Fruit fly (Drosophila melanogaster): ENCODE data around the gene CG42446.

The CG42446 gene

dm6 chr3R:16403023-16403733, 43.3 kb upstream of the CG42446 start, which contains the start of gene ss (continued):
- no peak for TF ChIP-seq chif (GFP tag; optimal IDR thresholded peaks at IDR 0.05)
- no peak for TF ChIP-seq Stat92E (GFP tag; optimal IDR thresholded peaks at IDR 0.05)
- TF ChIP-seq hkb (optimal IDR thresholded peaks at IDR 0.05) = no peak
- no peak for TF ChIP-seq hkb (GFP tag; IDR thresholded peaks at IDR 0.05)
- TF ChIP-seq dm (GFP tag; optimal IDR thresholded peaks at IDR 0.05) = peak; percentile 6
- no peak for TF ChIP-seq luna (GFP tag; optimal IDR thresholded peaks at IDR 0.05)
- TF ChIP-seq CG6854 (GFP tag; optimal IDR thresholded peaks at IDR 0.05) = no peak
- no peak for TF ChIP-seq CG4820 (GFP tag; optimal IDR thresholded peaks at IDR 0.05)
- TF ChIP-seq kni (GFP tag; optimal IDR thresholded peaks at IDR 0.05) = peak; percentile 26
- no peak for TF ChIP-seq btn (GFP tag; optimal IDR thresholded peaks at IDR 0.05)
- no peak for TF ChIP-seq CG8359 (GFP tag; optimal IDR thresholded peaks at IDR 0.05; ENCODE audit: borderline replicate concordance)
- no peak for TF ChIP-seq CG31388 (GFP tag; optimal IDR thresholded peaks at IDR 0.05)
- no peak for TF ChIP-seq chn (GFP tag; optimal IDR thresholded peaks at IDR 0.05)
- TF ChIP-seq Oaz (GFP tag; IDR thresholded peaks at IDR 0.05) = no peak
- TF ChIP-seq z (GFP tag; IDR thresholded peaks at IDR 0.05) = no peak
- TF ChIP-seq lilli (GFP tag; optimal IDR thresholded peaks at IDR 0.05) = no peak
- TF ChIP-seq CG31224 (GFP tag; IDR thresholded peaks at IDR 0.05) = no peak
- TF ChIP-seq fd96Cb (tag; optimal IDR thresholded peaks at IDR 0.05) = no peak
- no peak for TF ChIP-seq D (optimal IDR thresholded peaks at IDR 0.05)
- no peak for TF ChIP-seq D (GFP tag; optimal IDR thresholded peaks at IDR 0.05)
- TF ChIP-seq HmgZ (tag; optimal IDR thresholded peaks at IDR 0.05) = no peak
- TF ChIP-seq CG10147 (GFP tag; optimal IDR thresholded peaks at IDR 0.05) = no peak
- no peak for TF ChIP-seq Dek (tag; optimal IDR thresholded peaks at IDR 0.05)
- no peak for TF ChIP-seq zen2 (GFP tag; IDR thresholded peaks at IDR 0.05; ENCODE audit: partially characterized antibody)
- no peak for TF ChIP-seq HHEX (GFP tag; optimal IDR thresholded peaks at IDR 0.05)
- TF ChIP-seq grn (GFP tag; optimal IDR thresholded peaks at IDR 0.05) = no peak
- no peak for TF ChIP-seq Sry-δ (GFP tag; optimal IDR thresholded peaks at IDR 0.05)
- TF ChIP-seq CG10565 (GFP tag; optimal IDR thresholded peaks at IDR 0.05) = no peak
- no peak for TF ChIP-seq CG7357 (GFP tag; IDR thresholded peaks at IDR 0.05)
- peak; percentile 67 for TF ChIP-seq Jarid2 (GFP tag; optimal IDR thresholded peaks at IDR 0.05)
- TF ChIP-seq hb (GFP tag; IDR thresholded peaks at IDR 0.05; ENCODE audit: partially characterized antibody) = no peak
- no peak for TF ChIP-seq bsh (GFP tag; optimal IDR thresholded peaks at IDR 0.05)
- no peak for TF ChIP-seq Six4 (GFP tag; optimal IDR thresholded peaks at IDR 0.05)
- no peak for TF ChIP-seq CG10431 (GFP tag; optimal IDR thresholded peaks at IDR 0.05)
- TF ChIP-seq CG17186 (GFP tag; optimal IDR thresholded peaks at IDR 0.05) = no peak
- TF ChIP-seq CG3726 (GFP tag; IDR thresholded peaks at IDR 0.05) = no peak
- no peak for TF ChIP-seq Poxn (GFP tag; IDR thresholded peaks at IDR 0.05)
- TF ChIP-seq CG5245 (GFP tag; optimal IDR thresholded peaks at IDR 0.05) = no peak
- 0 out of 4 replicates have a peak, but pooled peaks have one; percentile 48 for TF ChIP-seq chinmo (GFP tag; IDR thresholded peaks at IDR 0.05; ENCODE audit: partially characterized antibody)
- no peak for TF ChIP-seq scrt (GFP tag; optimal IDR thresholded peaks at IDR 0.05)
- no peak for TF ChIP-seq Eip74EF (GFP tag; optimal IDR thresholded peaks at IDR 0.05)
- no peak for TF ChIP-seq CTCF (GFP tag; optimal IDR thresholded peaks at IDR 0.05)
- no peak for TF ChIP-seq cad (GFP tag; optimal IDR thresholded peaks at IDR 0.05)
- TF ChIP-seq B-H2 (GFP tag; optimal IDR thresholded peaks at IDR 0.05) = no peak
- TF ChIP-seq repo (GFP tag; optimal IDR thresholded peaks at IDR 0.05) = no peak
- no peak for TF ChIP-seq dysf (GFP tag; IDR thresholded peaks at IDR 0.05)
- no peak for TF ChIP-seq CG17359 (tag; optimal IDR thresholded peaks at IDR 0.05)
- no peak for TF ChIP-seq CG4424 (GFP tag; optimal IDR thresholded peaks at IDR 0.05)
- TF ChIP-seq CG5180 (GFP tag; optimal IDR thresholded peaks at IDR 0.05) = no peak
- no peak for TF ChIP-seq ems (GFP tag; optimal IDR thresholded peaks at IDR 0.05)
- TF ChIP-seq pita (GFP tag; optimal IDR thresholded peaks at IDR 0.05) = no peak
